Fruit fly (Drosophila melanogaster) whole organism, embryonic: ENCODE data around the gene CG32388.

Experiments used
- B-H1 ChIP-seq: fragments of 200-800 bp; sonication (Bioruptor generic); IDR thresholded peaks from 3 replicates; pipeline ENCODE4 v1.3.6; 2022; ENCODE audit warnings: missing biosample characterization, missing genetic modification characterization
- Bdp1 ChIP-seq: fragments of 200-800 bp; sonication (Bioruptor generic); optimal IDR thresholded peaks from 3 replicates; lab custom pipeline; 2016; ENCODE audit warnings: missing biosample characterization, missing genetic modification characterization
- C15 ChIP-seq: fragments of 200-800 bp; sonication (Bioruptor generic); IDR thresholded peaks from 3 replicates; pipeline ENCODE4 v1.3.6; 2022; ENCODE audit warnings: missing biosample characterization, missing genetic modification characterization
- CG1024 ChIP-seq: fragments of 200-800 bp; sonication (Bioruptor generic); IDR thresholded peaks from 2 replicates; pipeline ENCODE4 v1.3.6; 2022; ENCODE audit warnings: missing biosample characterization, missing genetic modification characterization
- CG10267 ChIP-seq: fragments of 200-800 bp; sonication (Bioruptor generic); optimal IDR thresholded peaks from 2 replicates; lab custom pipeline; 2018; ENCODE audit warnings: missing biosample characterization, mild to moderate bottlenecking, missing genetic modification characterization, moderate library complexity
- CG10274 ChIP-seq: fragments of 200-800 bp; sonication (Bioruptor generic); optimal IDR thresholded peaks from 3 replicates; lab custom pipeline; 2017; ENCODE audit warnings: missing biosample characterization, mild to moderate bottlenecking, missing genetic modification characterization
- CG11504 ChIP-seq: fragments of 200-800 bp; sonication (Bioruptor generic); optimal IDR thresholded peaks from 3 replicates; lab custom pipeline; 2019; ENCODE audit warnings: missing biosample characterization, mild to moderate bottlenecking, missing genetic modification characterization, moderate library complexity
- CG12391 ChIP-seq: fragments of 200-800 bp; sonication (Bioruptor generic); optimal IDR thresholded peaks from 3 replicates; lab custom pipeline; 2018; ENCODE audit warnings: missing biosample characterization, mild to moderate bottlenecking, missing genetic modification characterization, moderate library complexity
- CG13424 ChIP-seq: fragments of 200-800 bp; sonication (Bioruptor generic); optimal IDR thresholded peaks from 2 replicates; lab custom pipeline; 2019; ENCODE audit warnings: missing biosample characterization, mild to moderate bottlenecking, missing genetic modification characterization, moderate library complexity
- CG15073 ChIP-seq: fragments of 200-800 bp; sonication (Bioruptor generic); optimal IDR thresholded peaks from 2 replicates; lab custom pipeline; 2016; ENCODE audit warnings: missing biosample characterization, missing genetic modification characterization
- CG15696 ChIP-seq: fragments of 200-800 bp; sonication (Bioruptor generic); optimal IDR thresholded peaks from 2 replicates; lab custom pipeline; 2019; ENCODE audit warnings: missing biosample characterization, mild to moderate bottlenecking, missing genetic modification characterization, moderate library complexity
- CG1792 ChIP-seq: fragments of 200-800 bp; sonication (Bioruptor generic); optimal IDR thresholded peaks from 2 replicates; lab custom pipeline; 2016; ENCODE audit warnings: missing biosample characterization, missing genetic modification characterization
- CG2199 ChIP-seq: fragments of 200-800 bp; sonication (Bioruptor generic); IDR thresholded peaks from 3 replicates; pipeline ENCODE4 v1.3.6; 2022; ENCODE audit warnings: missing biosample characterization, missing genetic modification characterization
- CG2889 ChIP-seq: fragments of 200-800 bp; sonication (Bioruptor generic); IDR thresholded peaks from 3 replicates; pipeline ENCODE4 v1.3.6; 2022; ENCODE audit warnings: missing biosample characterization, missing genetic modification characterization
- CG31441 ChIP-seq: fragments of 200-800 bp; sonication (Bioruptor generic); IDR thresholded peaks from 2 replicates; pipeline ENCODE4 v1.3.6; 2022; ENCODE audit warnings: missing biosample characterization, missing genetic modification characterization
- CG3281 ChIP-seq: fragments of 200-800 bp; sonication (Bioruptor generic); optimal IDR thresholded peaks from 3 replicates; lab custom pipeline; 2017; ENCODE audit warnings: missing biosample characterization, mild to moderate bottlenecking, missing genetic modification characterization
- CG3407 ChIP-seq: fragments of 200-800 bp; sonication (Bioruptor generic); optimal IDR thresholded peaks from 2 replicates; lab custom pipeline; 2018; ENCODE audit warnings: missing biosample characterization, mild to moderate bottlenecking, missing genetic modification characterization
- CG7372 ChIP-seq: fragments of 200-800 bp; sonication (Bioruptor generic); IDR thresholded peaks from 2 replicates; pipeline ENCODE4 v1.3.6; 2022; ENCODE audit warnings: missing biosample characterization, missing genetic modification characterization
- Dfd ChIP-seq, 2 experiments: fragments of >200 bp; optimal IDR thresholded peaks; 2 replicates each; lab custom pipeline; 2017; ENCODE audit warnings: missing biosample characterization in 2 of 2, missing genetic modification characterization in 2 of 2
- Doc3 ChIP-seq: fragments of 200-800 bp; sonication (Bioruptor generic); IDR thresholded peaks from 3 replicates; pipeline ENCODE4 v1.3.6; 2022; ENCODE audit warnings: missing biosample characterization, missing genetic modification characterization; ENCODE audit not compliant: partially characterized antibody
- ERR ChIP-seq: fragments of 200-800 bp; sonication (Bioruptor generic); optimal IDR thresholded peaks from 2 replicates; lab custom pipeline; 2016; ENCODE audit warnings: missing biosample characterization, missing genetic modification characterization
- H15 ChIP-seq: fragments of 200-800 bp; sonication (Bioruptor generic); IDR thresholded peaks from 3 replicates; pipeline ENCODE4 v1.3.6; 2022; ENCODE audit warnings: missing biosample characterization, missing genetic modification characterization
- Hsf ChIP-seq: fragments of 200-800 bp; sonication (Bioruptor generic); optimal IDR thresholded peaks from 3 replicates; lab custom pipeline; 2016; ENCODE audit warnings: missing biosample characterization, missing genetic modification characterization
- Mes4 ChIP-seq: fragments of 200-800 bp; sonication (Bioruptor generic); optimal IDR thresholded peaks from 2 replicates; lab custom pipeline; 2016; ENCODE audit warnings: missing biosample characterization, missing genetic modification characterization
- NC2α ChIP-seq: fragments of 200-800 bp; sonication (Bioruptor generic); optimal IDR thresholded peaks from 2 replicates; lab custom pipeline; 2016; ENCODE audit warnings: missing biosample characterization, missing genetic modification characterization
- Sin3A ChIP-seq: fragments of >200 bp; optimal IDR thresholded peaks from 2 replicates; lab custom pipeline; 2018
- Sox100B ChIP-seq: fragments of 200-800 bp; sonication (Bioruptor generic); optimal IDR thresholded peaks from 3 replicates; lab custom pipeline; 2018; ENCODE audit warnings: missing biosample characterization, mild to moderate bottlenecking, missing genetic modification characterization
- Vsx1 ChIP-seq: fragments of 200-800 bp; sonication (Bioruptor generic); optimal IDR thresholded peaks from 2 replicates; lab custom pipeline; 2017; ENCODE audit warnings: missing biosample characterization, mild to moderate bottlenecking, missing genetic modification characterization, missing genetic modification reagents
- ac ChIP-seq: fragments of 200-800 bp; sonication (Bioruptor generic); optimal IDR thresholded peaks from 3 replicates; lab custom pipeline; 2017; ENCODE audit warnings: missing biosample characterization, mild to moderate bottlenecking, missing genetic modification characterization
- cato ChIP-seq: fragments of 200-800 bp; sonication (Bioruptor generic); optimal IDR thresholded peaks from 2 replicates; lab custom pipeline; 2016; ENCODE audit warnings: missing biosample characterization, missing genetic modification characterization, borderline replicate concordance
- cg ChIP-seq: fragments of 200-800 bp; sonication (Bioruptor generic); optimal IDR thresholded peaks from 3 replicates; lab custom pipeline; 2019; ENCODE audit warnings: missing biosample characterization, mild to moderate bottlenecking, missing genetic modification characterization, moderate library complexity
- ci ChIP-seq: fragments of 200-800 bp; sonication (Bioruptor generic); IDR thresholded peaks from 3 replicates; pipeline ENCODE4 v1.3.6; 2022; ENCODE audit warnings: missing biosample characterization, missing genetic modification characterization
- croc ChIP-seq: fragments of 200-800 bp; sonication (Bioruptor generic); conservative IDR thresholded peaks from 3 replicates; pipeline ENCODE4 v1.3.6; 2022; ENCODE audit warnings: missing biosample characterization, missing genetic modification characterization
- da ChIP-seq: fragments of 200-800 bp; sonication (Bioruptor generic); optimal IDR thresholded peaks from 2 replicates; lab custom pipeline; 2016; ENCODE audit warnings: missing biosample characterization, missing genetic modification characterization
- emc ChIP-seq: fragments of 200-800 bp; sonication (Bioruptor generic); optimal IDR thresholded peaks from 2 replicates; lab custom pipeline; 2016; ENCODE audit warnings: missing biosample characterization, missing genetic modification characterization
- grau ChIP-seq: fragments of 200-800 bp; optimal IDR thresholded peaks from 3 replicates; lab custom pipeline; 2019; ENCODE audit warnings: missing biosample characterization, mild to moderate bottlenecking, missing genetic modification characterization, moderate library complexity
- ham ChIP-seq: fragments of 200-800 bp; sonication (Bioruptor generic); IDR thresholded peaks from 2 replicates; pipeline ENCODE4 v1.3.6; 2022; ENCODE audit warnings: missing biosample characterization, missing genetic modification characterization
- her ChIP-seq: fragments of 200-800 bp; sonication (Bioruptor generic); optimal IDR thresholded peaks from 2 replicates; lab custom pipeline; 2016; ENCODE audit warnings: missing biosample characterization, missing genetic modification characterization
- ken ChIP-seq: fragments of 200-800 bp; sonication (Bioruptor generic); IDR thresholded peaks from 3 replicates; pipeline ENCODE4 v1.3.6; 2022; ENCODE audit warnings: missing biosample characterization, missing genetic modification characterization
- knrl ChIP-seq: fragments of 200-800 bp; sonication (Bioruptor generic); IDR thresholded peaks from 3 replicates; pipeline ENCODE4 v1.3.6; 2022; ENCODE audit warnings: missing biosample characterization, missing genetic modification characterization; ENCODE audit not compliant: partially characterized antibody
- lilli ChIP-seq: fragments of 200-800 bp; sonication (Bioruptor generic); optimal IDR thresholded peaks from 3 replicates; lab custom pipeline; 2016; ENCODE audit warnings: missing biosample characterization, missing genetic modification characterization
- luna ChIP-seq: fragments of 200-800 bp; sonication (Bioruptor generic); optimal IDR thresholded peaks from 2 replicates; lab custom pipeline; 2016; ENCODE audit warnings: missing biosample characterization, missing genetic modification characterization
- mirr ChIP-seq: fragments of 200-800 bp; sonication (Bioruptor generic); optimal IDR thresholded peaks from 3 replicates; lab custom pipeline; 2018; ENCODE audit warnings: missing biosample characterization, mild to moderate bottlenecking, missing genetic modification characterization
- nerfin-2 ChIP-seq: fragments of 200-800 bp; sonication (Bioruptor generic); IDR thresholded peaks from 2 replicates; pipeline ENCODE4 v1.3.6; 2022; ENCODE audit warnings: missing biosample characterization, missing genetic modification characterization; ENCODE audit not compliant: partially characterized antibody
- otp ChIP-seq: fragments of 200-800 bp; sonication (Bioruptor generic); IDR thresholded peaks from 3 replicates; pipeline ENCODE4, ENCODE4 v1.3.6; 2022; ENCODE audit warnings: missing biosample characterization, missing genetic modification characterization
- pros ChIP-seq: fragments of 200-800 bp; sonication (Bioruptor generic); optimal IDR thresholded peaks from 3 replicates; lab custom pipeline; 2019; ENCODE audit warnings: missing biosample characterization, mild to moderate bottlenecking, missing genetic modification characterization, moderate library complexity
- sens ChIP-seq: fragments of 200-800 bp; sonication (Bioruptor generic); peaks from one replicate; lab custom pipeline; 2016; ENCODE audit warnings: missing biosample characterization, missing genetic modification characterization
- sqz ChIP-seq: fragments of 200-800 bp; sonication (Bioruptor generic); optimal IDR thresholded peaks from 3 replicates; lab custom pipeline; 2018; ENCODE audit warnings: missing biosample characterization, mild to moderate bottlenecking, missing genetic modification characterization
- usp ChIP-seq: fragments of >200 bp; optimal IDR thresholded peaks from 2 replicates; lab custom pipeline; 2017; ENCODE audit warnings: missing biosample characterization, missing genetic modification characterization

CG32388 gene

dm6 chr3L:6955254-6956229 lies 28.8 kb downstream of the CG32388 start, which contains the start of the genes CG10077 and CG9948 (continued):
- peak; percentile 18 for TF ChIP-seq NC2α (GFP tag; lab: Kevin White, UChicago)
- no peak for TF ChIP-seq emc (GFP tag; lab: Kevin White, UChicago)
- peak; percentile 83 for TF ChIP-seq sqz (GFP tag; lab: Kevin White, UChicago)
- peak; percentile 41 for TF ChIP-seq Mes4 (GFP tag; lab: Kevin White, UChicago)
- peak; percentile 78 for TF ChIP-seq CG3407 (GFP tag; lab: Kevin White, UChicago)
- peak; percentile 88 for TF ChIP-seq H15 (GFP tag; lab: Robert Waterston, UW)
- TF ChIP-seq CG7372 (GFP tag; lab: Robert Waterston, UW), result peak; percentile 79
- TF ChIP-seq ci (GFP tag; lab: Robert Waterston, UW), result peak; percentile 96
- TF ChIP-seq ERR (GFP tag; lab: Kevin White, UChicago), result peak; percentile 21
- peak; percentile 90 for TF ChIP-seq CG31441 (GFP tag; lab: Robert Waterston, UW)
- TF ChIP-seq CG13424 (tag; lab: Kevin White, UChicago), result peak; percentile 92
- no peak for TF ChIP-seq Dfd (GFP tag; optimal IDR thresholded peaks at IDR 0.05; lab: Kevin White, UChicago)
- TF ChIP-seq cato (GFP tag; lab: Kevin White, UChicago), result peak; percentile 79
- TF ChIP-seq CG2199 (GFP tag; lab: Robert Waterston, UW), result peak; percentile 89
- peak; percentile 88 for TF ChIP-seq lilli (GFP tag; lab: Kevin White, UChicago)
- TF ChIP-seq B-H1, result peak; percentile 86
- TF ChIP-seq nerfin-2 (GFP tag; lab: Robert Waterston, UW), result peak; percentile 76
- peak; percentile 83 for TF ChIP-seq mirr
- TF ChIP-seq Vsx1 (GFP tag; lab: Kevin White, UChicago), result peak; percentile 61
- TF ChIP-seq CG12391 (tag; lab: Kevin White, UChicago), result peak; percentile 93
- TF ChIP-seq otp (GFP tag; lab: Robert Waterston, UW), result peak; percentile 83
- peak; percentile 79 for TF ChIP-seq Sox100B (GFP tag; lab: Kevin White, UChicago)
- TF ChIP-seq Doc3 (GFP tag; lab: Robert Waterston, UW), result peak; percentile 82
- no peak for TF ChIP-seq Sin3A (lab: Kevin White, UChicago)
- TF ChIP-seq CG15696 (tag; lab: Kevin White, UChicago), result peak; percentile 91
- TF ChIP-seq Bdp1, result peak; percentile 38
- peak; percentile 75; the same call in 2 of the 3 replicates for TF ChIP-seq knrl
- no peak for TF ChIP-seq CG1792
- peak; percentile 82 for TF ChIP-seq CG1024 (GFP tag; lab: Robert Waterston, UW)
- peak; percentile 61; the same call in 1 of the 3 replicates for TF ChIP-seq C15 (GFP tag; lab: Robert Waterston, UW)
- TF ChIP-seq CG10267 (tag; lab: Kevin White, UChicago), result peak; percentile 81
- TF ChIP-seq CG11504, result peak; percentile 91
- TF ChIP-seq CG3281, result peak; percentile 88
- no peak for TF ChIP-seq cg (GFP tag; lab: Kevin White, UChicago)
- TF ChIP-seq ken (GFP tag; lab: Robert Waterston, UW), result peak; percentile 86
- TF ChIP-seq croc (GFP tag; lab: Robert Waterston, UW), result peak; percentile 86
- TF ChIP-seq pros (GFP tag; lab: Kevin White, UChicago), result peak; percentile 63
- peak; percentile 87 for TF ChIP-seq Hsf
- TF ChIP-seq ham (GFP tag; lab: Robert Waterston, UW), result peak; percentile 53; the same call in 1 of the 2 replicates
- TF ChIP-seq CG15073, result no peak
- TF ChIP-seq da (GFP tag; lab: Kevin White, UChicago), result peak; percentile 29
- TF ChIP-seq ac, result peak; percentile 28
- peak; percentile 96 for TF ChIP-seq sens (GFP tag; lab: Kevin White, UChicago)
- TF ChIP-seq usp, result no peak
- TF ChIP-seq CG10274 (GFP tag; lab: Kevin White, UChicago), result peak; percentile 59
- peak; percentile 100 for TF ChIP-seq grau (tag; lab: Kevin White, UChicago)
- TF ChIP-seq her (GFP tag; lab: Kevin White, UChicago), result peak; percentile 11
- peak; percentile 1 for TF ChIP-seq luna
- TF ChIP-seq CG2889, result peak; percentile 80
